Fruit fly (Drosophila melanogaster) whole organism, prepupa: Measurements from ENCODE around the gene Dap160.
A peak's percentile ranks its signal among the peaks of the same experiment; 100 is the strongest.

Experiments
- Blimp-1 ChIP-seq: fragments of 200-800 bp; sonication (Bioruptor generic); optimal IDR thresholded peaks from 3 replicates; lab custom pipeline; 2017; ENCODE audit warnings: missing biosample characterization, missing genetic modification characterization, mild to moderate bottlenecking, moderate library complexity, missing genetic modification reagents
- CG10631 ChIP-seq: fragments of 200-800 bp; sonication (Bioruptor generic); optimal IDR thresholded peaks from 2 replicates; lab custom pipeline; 2016; ENCODE audit warnings: missing biosample characterization, missing genetic modification characterization
- CG10669 ChIP-seq: fragments of 200-800 bp; sonication (Bioruptor generic); optimal IDR thresholded peaks from 3 replicates; lab custom pipeline; 2018; ENCODE audit warnings: missing biosample characterization, mild to moderate bottlenecking, missing genetic modification characterization, moderate library complexity
- CG11762 ChIP-seq: fragments of 200-800 bp; sonication (Bioruptor generic); optimal IDR thresholded peaks from 3 replicates; lab custom pipeline; 2016; ENCODE audit warnings: missing biosample characterization, missing genetic modification characterization; ENCODE audit not compliant: insufficient read depth
- CG11902 ChIP-seq: fragments of 200-800 bp; sonication (Bioruptor generic); optimal IDR thresholded peaks from 3 replicates; lab custom pipeline; 2016; ENCODE audit warnings: missing biosample characterization, missing genetic modification characterization
- CG15336 ChIP-seq: fragments of 200-800 bp; sonication (Bioruptor generic); IDR thresholded peaks from 2 replicates; pipeline ENCODE4 v1.3.6; 2022; ENCODE audit warnings: missing biosample characterization, missing genetic modification characterization
- CG1621 ChIP-seq: fragments of 200-800 bp; sonication (Bioruptor generic); optimal IDR thresholded peaks from 3 replicates; lab custom pipeline; 2018; ENCODE audit warnings: missing biosample characterization, mild to moderate bottlenecking, missing genetic modification characterization
- CG16779 ChIP-seq: fragments of 200-800 bp; sonication (Bioruptor generic); optimal IDR thresholded peaks from 3 replicates; lab custom pipeline; 2017; ENCODE audit warnings: missing biosample characterization, mild to moderate bottlenecking, missing genetic modification characterization
- CG3032 ChIP-seq: fragments of 200-800 bp; optimal IDR thresholded peaks from 2 replicates; lab custom pipeline; 2019; ENCODE audit warnings: missing biosample characterization, mild to moderate bottlenecking, missing genetic modification characterization, moderate library complexity
- CG31627 ChIP-seq: fragments of 200-800 bp; sonication (Bioruptor generic); optimal IDR thresholded peaks from 3 replicates; lab custom pipeline; 2016; ENCODE audit warnings: missing biosample characterization, missing genetic modification characterization
- CG32006 ChIP-seq: fragments of 200-800 bp; sonication (Bioruptor generic); optimal IDR thresholded peaks from 3 replicates; lab custom pipeline; 2017; ENCODE audit warnings: missing biosample characterization, mild to moderate bottlenecking, missing genetic modification characterization
- CG34406 ChIP-seq: fragments of 200-800 bp; sonication (Bioruptor generic); optimal IDR thresholded peaks from 3 replicates; lab custom pipeline; 2016; ENCODE audit warnings: missing biosample characterization, missing genetic modification characterization
- CG3919 ChIP-seq: fragments of 200-800 bp; sonication (Bioruptor generic); optimal IDR thresholded peaks from 3 replicates; lab custom pipeline; 2016; ENCODE audit warnings: missing biosample characterization, missing genetic modification characterization
- CG4318 ChIP-seq: fragments of 200-800 bp; sonication (Bioruptor generic); optimal IDR thresholded peaks from 3 replicates; lab custom pipeline; 2017; ENCODE audit warnings: missing biosample characterization, mild to moderate bottlenecking, missing genetic modification characterization
- CG6163 ChIP-seq: fragments of 200-800 bp; sonication (Bioruptor generic); IDR thresholded peaks from 3 replicates; pipeline ENCODE4 v1.3.6; 2022; ENCODE audit warnings: missing biosample characterization, missing genetic modification characterization
- CG6276 ChIP-seq: fragments of 200-800 bp; sonication (Bioruptor generic); optimal IDR thresholded peaks from 2 replicates; lab custom pipeline; 2017; ENCODE audit warnings: missing biosample characterization, mild to moderate bottlenecking, missing genetic modification characterization
- CG6792 ChIP-seq: fragments of 200-800 bp; sonication (Bioruptor generic); optimal IDR thresholded peaks from 3 replicates; lab custom pipeline; 2016; ENCODE audit warnings: missing biosample characterization, missing genetic modification characterization
- CG6808 ChIP-seq: fragments of 200-800 bp; sonication (Bioruptor generic); optimal IDR thresholded peaks from 3 replicates; lab custom pipeline; 2017; ENCODE audit warnings: missing biosample characterization, missing genetic modification characterization, mild to moderate bottlenecking, moderate library complexity, missing genetic modification reagents
- CG8119 ChIP-seq: fragments of 200-800 bp; sonication (Bioruptor generic); IDR thresholded peaks from 3 replicates; pipeline ENCODE4 v1.3.6; 2022; ENCODE audit warnings: missing biosample characterization, missing genetic modification characterization
- CG8319 ChIP-seq: fragments of 200-800 bp; sonication (Bioruptor generic); optimal IDR thresholded peaks from 3 replicates; lab custom pipeline; 2016; ENCODE audit warnings: missing biosample characterization, missing genetic modification characterization
- CG8632 ChIP-seq: fragments of 200-800 bp; sonication (Bioruptor generic); optimal IDR thresholded peaks from 3 replicates; lab custom pipeline; 2016; ENCODE audit warnings: missing biosample characterization, missing genetic modification characterization
- CG9139 ChIP-seq: fragments of 200-800 bp; sonication (Bioruptor generic); optimal IDR thresholded peaks from 3 replicates; lab custom pipeline; 2017; ENCODE audit warnings: missing biosample characterization, mild to moderate bottlenecking, missing genetic modification characterization
- Eip75B ChIP-seq: fragments of 200-800 bp; sonication (Bioruptor generic); optimal IDR thresholded peaks from 3 replicates; lab custom pipeline; 2016; ENCODE audit warnings: missing biosample characterization, missing genetic modification characterization
- Ets21C ChIP-seq: fragments of 200-800 bp; sonication (Bioruptor generic); optimal IDR thresholded peaks from 3 replicates; lab custom pipeline; 2016; ENCODE audit warnings: missing biosample characterization, missing genetic modification characterization
- Gug ChIP-seq: fragments of 200-800 bp; sonication (Bioruptor generic); IDR thresholded peaks from 2 replicates; pipeline ENCODE4 v1.3.6; 2022; ENCODE audit warnings: missing biosample characterization, missing genetic modification characterization
- Hr4 ChIP-seq: fragments of 200-800 bp; sonication (Bioruptor generic); optimal IDR thresholded peaks from 3 replicates; lab custom pipeline; 2016; ENCODE audit warnings: missing biosample characterization, missing genetic modification characterization
- Lpt ChIP-seq: fragments of 200-800 bp; sonication (Bioruptor generic); optimal IDR thresholded peaks from 3 replicates; lab custom pipeline; 2016; ENCODE audit warnings: missing biosample characterization, missing genetic modification characterization
- Met ChIP-seq: fragments of 200-800 bp; sonication (Bioruptor generic); optimal IDR thresholded peaks from 3 replicates; lab custom pipeline; 2016; ENCODE audit warnings: missing biosample characterization, missing genetic modification characterization
- OdsH ChIP-seq: fragments of 200-800 bp; sonication (Bioruptor generic); optimal IDR thresholded peaks from 3 replicates; lab custom pipeline; 2016; ENCODE audit warnings: missing biosample characterization, missing genetic modification characterization
- Smox ChIP-seq: fragments of 200-800 bp; sonication (Bioruptor generic); optimal IDR thresholded peaks from 3 replicates; lab custom pipeline; 2016; ENCODE audit warnings: missing biosample characterization, missing genetic modification characterization
- Sox102F ChIP-seq: fragments of 200-800 bp; sonication (Bioruptor generic); optimal IDR thresholded peaks from 2 replicates; lab custom pipeline; 2016; ENCODE audit warnings: missing biosample characterization, mild to moderate bottlenecking, missing genetic modification characterization
- Sox14 ChIP-seq: fragments of 200-800 bp; sonication (Bioruptor generic); optimal IDR thresholded peaks from 3 replicates; lab custom pipeline; 2016; ENCODE audit warnings: missing biosample characterization, missing genetic modification characterization
- Sox15 ChIP-seq: fragments of 200-800 bp; sonication (Bioruptor generic); optimal IDR thresholded peaks from 3 replicates; lab custom pipeline; 2016; ENCODE audit warnings: missing biosample characterization, missing genetic modification characterization
- achi ChIP-seq: fragments of 200-800 bp; sonication (Bioruptor generic); optimal IDR thresholded peaks from 3 replicates; lab custom pipeline; 2016; ENCODE audit warnings: missing biosample characterization, missing genetic modification characterization
- cyc ChIP-seq: fragments of 200-800 bp; sonication (Bioruptor generic); optimal IDR thresholded peaks from 3 replicates; lab custom pipeline; 2016; ENCODE audit warnings: missing biosample characterization, missing genetic modification characterization
- dac ChIP-seq: fragments of 200-800 bp; sonication (Bioruptor generic); optimal IDR thresholded peaks from 2 replicates; lab custom pipeline; 2017; ENCODE audit warnings: missing biosample characterization, mild to moderate bottlenecking, missing genetic modification characterization
- dsx ChIP-seq: fragments of 200-800 bp; optimal IDR thresholded peaks from 3 replicates; lab custom pipeline; 2019; ENCODE audit warnings: missing biosample characterization, mild to moderate bottlenecking, missing genetic modification characterization, moderate library complexity; ENCODE audit not compliant: poor library complexity, severe bottlenecking
- eg ChIP-seq: fragments of 200-800 bp; sonication (Bioruptor generic); IDR thresholded peaks from 3 replicates; pipeline ENCODE4 v1.3.6; 2022; ENCODE audit warnings: missing biosample characterization, missing genetic modification characterization
- fd59A ChIP-seq: fragments of 200-800 bp; sonication (Bioruptor generic); optimal IDR thresholded peaks from 2 replicates; lab custom pipeline; 2017; ENCODE audit warnings: missing biosample characterization, mild to moderate bottlenecking, missing genetic modification characterization, missing genetic modification reagents
- fkh ChIP-seq: fragments of 200-800 bp; sonication (Bioruptor generic); optimal IDR thresholded peaks from 3 replicates; lab custom pipeline; 2017; ENCODE audit warnings: missing biosample characterization, mild to moderate bottlenecking, missing genetic modification characterization, moderate library complexity
- lz ChIP-seq: fragments of 200-800 bp; sonication (Bioruptor generic); optimal IDR thresholded peaks from 3 replicates; lab custom pipeline; 2016; ENCODE audit warnings: missing biosample characterization, missing genetic modification characterization
- pdm3 ChIP-seq: fragments of 200-800 bp; sonication (Bioruptor generic); optimal IDR thresholded peaks from 3 replicates; lab custom pipeline; 2016; ENCODE audit warnings: missing biosample characterization, missing genetic modification characterization
- spab ChIP-seq: fragments of 200-800 bp; sonication (Bioruptor generic); optimal IDR thresholded peaks from 2 replicates; lab custom pipeline; 2017; ENCODE audit warnings: missing biosample characterization, mild to moderate bottlenecking, missing genetic modification characterization, missing genetic modification reagents
- topi ChIP-seq: fragments of 200-800 bp; sonication (Bioruptor generic); optimal IDR thresholded peaks from 3 replicates; lab custom pipeline; 2016; ENCODE audit warnings: missing biosample characterization, missing genetic modification characterization
- vri ChIP-seq: fragments of 200-800 bp; sonication (Bioruptor generic); optimal IDR thresholded peaks from 3 replicates; lab custom pipeline; 2016; ENCODE audit warnings: missing biosample characterization, mild to moderate bottlenecking, missing genetic modification characterization

Dap160 gene

DNA sequence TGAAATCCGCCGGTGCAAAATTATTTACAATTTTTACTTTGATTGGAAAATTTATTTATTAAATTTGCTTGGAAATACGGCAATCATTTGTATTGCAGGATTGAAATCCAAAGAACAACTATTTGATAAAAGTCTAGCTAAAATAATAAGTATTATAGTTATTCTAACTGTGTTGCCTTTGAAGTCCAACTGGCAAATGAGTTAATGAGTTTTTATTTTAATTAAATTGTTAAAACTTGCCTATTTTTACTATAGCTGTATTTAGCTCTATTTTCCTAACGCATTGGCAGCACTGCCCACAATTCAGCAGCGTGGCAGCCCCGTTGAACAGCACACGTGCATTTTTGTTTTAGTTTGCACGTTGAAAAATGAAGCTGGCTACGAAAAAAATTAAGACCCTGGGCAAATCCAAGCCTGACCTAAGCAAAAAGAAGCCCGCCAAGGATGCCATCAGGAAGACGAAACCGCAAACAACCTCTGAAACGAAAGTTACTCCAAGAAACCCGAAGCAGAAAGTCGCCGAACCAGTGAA, 21.2 kb upstream of the Dap160 start, which contains the start of gene Noc2 (continued):
- TF ChIP-seq Lpt (GFP tag; lab: Kevin White, UChicago) (no peak), CG8119 (GFP tag; lab: Robert Waterston, UW) (no peak), CG6276 (GFP tag; lab: Kevin White, UChicago) (no peak), CG15336 (GFP tag; lab: Robert Waterston, UW) (no peak), Gug (GFP tag; lab: Robert Waterston, UW) (0 out of 2 replicates have a peak, but pooled peaks have one; percentile 20), dsx (no peak), Ets21C (GFP tag; lab: Kevin White, UChicago) (no peak), CG8632 (GFP tag; lab: Kevin White, UChicago) (peak; percentile 25), Hr4 (GFP tag; lab: Kevin White, UChicago) (peak; percentile 54), CG4318 (no peak), CG31627 (peak; percentile 67), OdsH (GFP tag; lab: Kevin White, UChicago) (peak; percentile 55), CG34406 (peak; percentile 41), vri (GFP tag; lab: Kevin White, UChicago) (no peak), CG1621 (tag; lab: Kevin White, UChicago) (no peak), topi (peak; percentile 37), Blimp-1 (peak; percentile 10), CG6808 (GFP tag; lab: Kevin White, UChicago) (peak; percentile 48), CG32006 (GFP tag; lab: Kevin White, UChicago) (peak; percentile 60), CG8319 (peak; percentile 11), Sox15 (GFP tag; lab: Kevin White, UChicago) (peak; percentile 41), CG6792 (GFP tag; lab: Kevin White, UChicago) (peak; percentile 11)

DNA sequence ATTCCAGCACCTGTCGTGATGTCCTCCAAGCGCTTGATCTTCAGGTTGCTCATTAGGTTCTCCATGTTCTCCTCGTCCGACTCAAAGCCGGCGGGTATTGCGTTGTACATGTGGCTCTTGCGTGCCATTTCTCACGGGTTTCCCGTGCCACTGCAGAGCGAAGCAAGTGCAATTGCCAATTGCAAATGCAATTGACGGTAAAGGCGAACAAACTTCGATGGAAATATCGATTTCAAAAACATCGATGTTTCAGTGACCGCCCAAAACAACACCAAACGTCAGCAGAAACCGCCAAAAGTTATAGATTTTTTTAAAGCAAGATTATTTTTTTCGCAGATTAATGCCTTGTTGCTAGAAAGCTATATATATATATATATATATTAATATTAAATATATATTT, 20.7 kb upstream of the Dap160 start, which contains the start of gene Nbr:
Gene Nbr (minus strand): TSS at position 209 of the 400 bp plus-strand sequence.
- TF ChIP-seq CG6163 (GFP tag; lab: Robert Waterston, UW) = 0 out of 3 replicates have a peak, but pooled peaks have one; percentile 14
- TF ChIP-seq Sox102F (GFP tag; lab: Kevin White, UChicago) = no peak

DNA sequence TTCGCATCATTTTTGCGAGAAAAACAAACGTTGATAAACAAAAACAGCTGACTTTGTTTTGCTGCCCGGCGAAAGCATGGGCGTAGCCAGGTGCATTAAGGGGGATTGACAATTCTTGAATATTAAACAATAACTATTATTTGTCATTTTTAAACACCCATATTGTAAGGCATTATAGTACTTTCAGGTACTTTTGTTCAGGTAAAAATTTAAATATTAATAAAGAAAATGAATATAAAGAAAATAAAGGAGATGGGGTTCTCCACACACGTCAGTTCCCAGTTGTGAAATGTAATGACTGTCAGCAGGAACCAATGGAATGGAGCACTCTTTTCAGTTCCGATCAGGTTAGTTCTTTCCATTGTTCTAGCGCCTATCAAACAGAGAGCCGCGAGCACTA, 16.4 kb upstream of the Dap160 start, which contains the start of the genes Coq3 and Pld3:
Gene Coq3 (minus strand): TSS at position 58 of the 400 bp plus-strand sequence.
Gene Pld3 (plus strand): TSS at position 294 of the 400 bp plus-strand sequence.
- peak; percentile 82 for TF ChIP-seq spab (GFP tag; lab: Kevin White, UChicago)
- TF ChIP-seq CG3032 (tag; lab: Kevin White, UChicago) = peak; percentile 93
- peak; percentile 94 for TF ChIP-seq vri (GFP tag; lab: Kevin White, UChicago)
- peak; percentile 90 for TF ChIP-seq Ets21C (GFP tag; lab: Kevin White, UChicago)
- peak; percentile 82 for TF ChIP-seq fd59A (GFP tag; lab: Kevin White, UChicago)
- TF ChIP-seq Hr4 (GFP tag; lab: Kevin White, UChicago) = peak; percentile 93
- peak; percentile 97 for TF ChIP-seq OdsH (GFP tag; lab: Kevin White, UChicago)
- peak; percentile 95 for TF ChIP-seq pdm3 (GFP tag; lab: Kevin White, UChicago)
- TF ChIP-seq Gug (GFP tag; lab: Robert Waterston, UW) = peak; percentile 88
- TF ChIP-seq CG3919 (GFP tag; lab: Kevin White, UChicago) = peak; percentile 96
- TF ChIP-seq CG8319 = peak; percentile 90
- TF ChIP-seq Eip75B = peak; percentile 94
- peak; percentile 85 for TF ChIP-seq CG11902
- TF ChIP-seq achi (GFP tag; lab: Kevin White, UChicago) = peak; percentile 98
- no peak for TF ChIP-seq CG16779 (tag; lab: Kevin White, UChicago)
- TF ChIP-seq CG10669 (GFP tag; lab: Kevin White, UChicago) = peak; percentile 89
- TF ChIP-seq CG32006 (GFP tag; lab: Kevin White, UChicago) = peak; percentile 92
- TF ChIP-seq Sox15 (GFP tag; lab: Kevin White, UChicago) = peak; percentile 84
- peak; percentile 80 for TF ChIP-seq fkh (GFP tag; lab: Kevin White, UChicago)
- peak; percentile 93 for TF ChIP-seq cyc (GFP tag; lab: Kevin White, UChicago)
- TF ChIP-seq CG10631 (GFP tag; lab: Kevin White, UChicago) = peak; percentile 96
- peak; percentile 80 for TF ChIP-seq CG9139 (GFP tag; lab: Kevin White, UChicago)
- peak; percentile 94 for TF ChIP-seq lz (GFP tag; lab: Kevin White, UChicago)
- TF ChIP-seq Blimp-1 = peak; percentile 76
- TF ChIP-seq dac (GFP tag; lab: Kevin White, UChicago) = peak; percentile 87
- TF ChIP-seq CG6792 (GFP tag; lab: Kevin White, UChicago) = peak; percentile 94
- peak; percentile 92 for TF ChIP-seq CG11762 (GFP tag; lab: Kevin White, UChicago)
- TF ChIP-seq eg (GFP tag; lab: Robert Waterston, UW) = peak; percentile 95
- peak; percentile 85 for TF ChIP-seq CG4318
- peak; percentile 94 for TF ChIP-seq CG6163 (GFP tag; lab: Robert Waterston, UW)
- peak; percentile 95 for TF ChIP-seq Smox (GFP tag; lab: Kevin White, UChicago)
- TF ChIP-seq topi = peak; percentile 94
- peak; percentile 88; the same call in 2 of the 3 replicates for TF ChIP-seq CG8119 (GFP tag; lab: Robert Waterston, UW)
- peak; percentile 89 for TF ChIP-seq CG6808 (GFP tag; lab: Kevin White, UChicago)
- TF ChIP-seq Sox14 (GFP tag; lab: Kevin White, UChicago) = peak; percentile 96
- peak; percentile 94 for TF ChIP-seq Met
